Fruit fly (Drosophila melanogaster) whole organism, adult: Measurements from ENCODE around the gene CkIIbeta.

ENCODE experiments used
- Clk ChIP-seq: fragments of 200-800 bp; sonication (Bioruptor generic); optimal IDR thresholded peaks from 2 replicates; lab custom pipeline; 2017; ENCODE audit warnings: missing biosample characterization, missing genetic modification characterization
- Crg-1 ChIP-seq: fragments of 200-800 bp; sonication (Bioruptor generic); optimal IDR thresholded peaks from 2 replicates; lab custom pipeline; 2016; ENCODE audit warnings: missing biosample characterization, missing genetic modification characterization
- Mnt ChIP-seq: fragments of 200-800 bp; sonication (Bioruptor generic); optimal IDR thresholded peaks from 2 replicates; lab custom pipeline; 2016; ENCODE audit warnings: missing biosample characterization, mild to moderate bottlenecking, missing genetic modification characterization
- cic ChIP-seq: fragments of 200-800 bp; sonication (Bioruptor generic); optimal IDR thresholded peaks from 2 replicates; lab custom pipeline; 2017; ENCODE audit warnings: missing biosample characterization, mild to moderate bottlenecking, missing genetic modification characterization, moderate library complexity
- kay ChIP-seq: fragments of 200-800 bp; sonication (Bioruptor generic); peaks from one replicate; lab custom pipeline; 2016; ENCODE audit warnings: missing biosample characterization, missing genetic modification characterization, borderline replicate concordance
- ovo ChIP-seq: fragments of 200-800 bp; sonication (Bioruptor generic); optimal IDR thresholded peaks from 2 replicates; lab custom pipeline; 2016; ENCODE audit warnings: missing biosample characterization, missing genetic modification characterization
- toe ChIP-seq: fragments of 200-800 bp; sonication (Bioruptor generic); optimal IDR thresholded peaks from 2 replicates; lab custom pipeline; 2016; ENCODE audit warnings: missing biosample characterization, missing genetic modification characterization

DNA sequence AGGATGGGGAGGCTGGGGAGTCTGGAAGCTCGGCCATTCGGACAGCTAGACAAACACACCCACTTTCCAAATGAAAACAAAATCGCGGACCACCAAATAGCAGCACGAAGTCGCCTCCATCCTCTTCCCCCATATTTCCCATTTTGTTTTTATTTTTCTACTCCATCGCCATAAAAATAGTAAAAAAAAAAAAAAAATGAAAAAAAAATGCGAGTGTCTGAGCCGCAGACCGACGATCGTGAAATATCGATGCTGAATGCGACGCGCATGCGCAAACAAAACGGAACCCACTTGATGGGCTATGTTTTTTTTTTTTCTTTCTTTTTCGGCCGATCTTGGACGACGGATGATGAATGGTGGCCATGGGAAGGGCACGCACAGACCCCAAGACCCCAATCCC lies 7.3 kb upstream of the CkIIbeta start:
- TF ChIP-seq Crg-1 = no peak
- TF ChIP-seq Mnt = no peak
- no peak for TF ChIP-seq Clk (GFP tag; lab: Kevin White, UChicago)
- no peak for TF ChIP-seq cic (GFP tag; lab: Kevin White, UChicago)
- TF ChIP-seq kay (GFP tag; lab: Kevin White, UChicago) = no peak
- no peak for TF ChIP-seq ovo
- TF ChIP-seq toe (GFP tag; lab: Kevin White, UChicago) = no peak
